Worm (Caenorhabditis elegans) whole organism, early embryonic: ENCODE results near the gene srbc-37.

ENCODE experiments used
- B0310.2 ChIP-seq: sonication (generic microtip); optimal IDR thresholded peaks from 2 replicates; lab custom pipeline; 2016; ENCODE audit warnings: mild to moderate bottlenecking, missing genetic modification characterization, missing compliant biosample characterization
- F13C5.2 ChIP-seq: sonication (generic microtip); optimal IDR thresholded peaks from 2 replicates; lab custom pipeline; 2017; ENCODE audit warnings: mild to moderate bottlenecking, missing genetic modification characterization, inconsistent platforms, missing compliant biosample characterization
- aly-1 ChIP-seq: sonication (generic microtip); optimal IDR thresholded peaks from 2 replicates; lab custom pipeline; 2016; ENCODE audit warnings: missing genetic modification characterization, missing compliant biosample characterization
- ama-1 ChIP-seq: fragments of 150-350 bp; optimal IDR thresholded peaks from 2 replicates; lab custom pipeline; 2014
- ceh-13 ChIP-seq: fragments of 200-800 bp; sonication (Bioruptor generic); optimal IDR thresholded peaks from 2 replicates; lab custom pipeline; 2018; ENCODE audit warnings: mild to moderate bottlenecking, missing genetic modification characterization, missing compliant biosample characterization
- ceh-36 ChIP-seq: sonication (generic microtip); optimal IDR thresholded peaks from 2 replicates; lab custom pipeline; 2016; ENCODE audit warnings: missing genetic modification characterization, inconsistent platforms, missing compliant biosample characterization
- ets-7 ChIP-seq: sonication (generic microtip); optimal IDR thresholded peaks from 2 replicates; lab custom pipeline; 2016; ENCODE audit warnings: missing genotype, missing genetic modification characterization, missing compliant biosample characterization
- flt-1 ChIP-seq: fragments of 200-800 bp; sonication (Bioruptor generic); IDR thresholded peaks from 2 replicates; pipeline ENCODE4 v1.3.6; 2022; ENCODE audit warnings: missing genetic modification characterization, missing compliant biosample characterization
- hmbx-1 ChIP-seq: sonication (generic microtip); optimal IDR thresholded peaks from 2 replicates; lab custom pipeline; 2016; ENCODE audit warnings: mild to moderate bottlenecking, missing genetic modification characterization, missing compliant biosample characterization
- hmg-4 ChIP-seq: fragments of 200-800 bp; sonication (Bioruptor generic); optimal IDR thresholded peaks from 2 replicates; lab custom pipeline; 2018; ENCODE audit warnings: mild to moderate bottlenecking, missing genetic modification characterization, missing compliant biosample characterization
- hnd-1 ChIP-seq: sonication (generic microtip); optimal IDR thresholded peaks from 2 replicates; lab custom pipeline; 2016; ENCODE audit warnings: missing genetic modification characterization, missing compliant biosample characterization
- pes-1 ChIP-seq: fragments of 200-800 bp; sonication (Bioruptor generic); IDR thresholded peaks from 2 replicates; pipeline ENCODE4 v1.3.6; 2022; ENCODE audit warnings: missing genetic modification reagents, missing genetic modification characterization, missing compliant biosample characterization
- scrt-1 ChIP-seq: fragments of 200-800 bp; sonication (Bioruptor generic); IDR thresholded peaks from 2 replicates; pipeline ENCODE4 v1.3.6; 2022; ENCODE audit warnings: missing genetic modification characterization, missing compliant biosample characterization
- sea-1 ChIP-seq: fragments of 200-800 bp; sonication (Bioruptor generic); conservative IDR thresholded peaks from 2 replicates; pipeline ENCODE4 v1.3.6; 2022; ENCODE audit warnings: missing genetic modification characterization, missing compliant biosample characterization
- tbx-11 ChIP-seq: fragments of 200-800 bp; sonication (Bioruptor generic); IDR thresholded peaks from 2 replicates; pipeline ENCODE4 v1.3.6; 2022; ENCODE audit warnings: missing genetic modification characterization, missing compliant biosample characterization
- tbx-37 ChIP-seq: fragments of 200-800 bp; sonication (Bioruptor generic); conservative IDR thresholded peaks from 2 replicates; pipeline ENCODE4 v1.3.6; 2022; ENCODE audit warnings: missing genetic modification reagents, missing genetic modification characterization, missing compliant biosample characterization
- tra-4 ChIP-seq: sonication (generic microtip); optimal IDR thresholded peaks from 2 replicates; lab custom pipeline; 2017; ENCODE audit warnings: missing genetic modification characterization, missing compliant biosample characterization

The srbc-37 gene

ce11 chrV:728822-729493, 26.6 kb downstream of the srbc-37 start:
- TF ChIP-seq sea-1 (GFP tag; lab: Robert Waterston, UW) (no peak), pes-1 (no peak), tbx-11 (no peak), hmbx-1 (tag; lab: Kevin White, UChicago) (no peak), ets-7 (tag; lab: Kevin White, UChicago) (no peak), tra-4 (no peak), B0310.2 (tag; lab: Kevin White, UChicago) (no peak), ama-1 (lab: Kevin White, UChicago) (no peak), hmg-4 (GFP tag; lab: Kevin White, UChicago) (no peak), hnd-1 (tag; lab: Kevin White, UChicago) (no peak), ceh-13 (GFP tag; lab: Kevin White, UChicago) (no peak), F13C5.2 (no peak), flt-1 (GFP tag; lab: Robert Waterston, UW) (no peak), ceh-36 (tag; lab: Kevin White, UChicago) (no peak), scrt-1 (no peak), aly-1 (tag; lab: Kevin White, UChicago) (no peak), tbx-37 (GFP tag; lab: Robert Waterston, UW) (no peak)

ce11 chrV:730216-730615, 27.9 kb downstream of the srbc-37 start:
- TF ChIP-seq B0310.2 (tag; lab: Kevin White, UChicago): no peak
- no peak for TF ChIP-seq ets-7 (tag; lab: Kevin White, UChicago)
- no peak for TF ChIP-seq tbx-11
- no peak for TF ChIP-seq pes-1
- TF ChIP-seq sea-1 (GFP tag; lab: Robert Waterston, UW): no peak
- TF ChIP-seq hmg-4 (GFP tag; lab: Kevin White, UChicago): no peak
- TF ChIP-seq tbx-37 (GFP tag; lab: Robert Waterston, UW): no peak
- TF ChIP-seq ceh-13 (GFP tag; lab: Kevin White, UChicago): no peak
- TF ChIP-seq hmbx-1 (tag; lab: Kevin White, UChicago): no peak
- no peak for TF ChIP-seq aly-1 (tag; lab: Kevin White, UChicago)

- TF ChIP-seq tra-4: no peak
- TF ChIP-seq hmg-4 (GFP tag; lab: Kevin White, UChicago): no peak
- no peak for TF ChIP-seq flt-1 (GFP tag; lab: Robert Waterston, UW)
- no peak for TF ChIP-seq hmbx-1 (tag; lab: Kevin White, UChicago)
- TF ChIP-seq hnd-1 (tag; lab: Kevin White, UChicago): no peak
- TF ChIP-seq tbx-11: no peak
- TF ChIP-seq ceh-36 (tag; lab: Kevin White, UChicago): no peak
- no peak for TF ChIP-seq ets-7 (tag; lab: Kevin White, UChicago)
- no peak for TF ChIP-seq B0310.2 (tag; lab: Kevin White, UChicago)
Observed at ce11 chrV:731330-731729, 29.0 kb downstream of the srbc-37 start.

- TF ChIP-seq hmg-4 (GFP tag; lab: Kevin White, UChicago): no peak
- no peak for TF ChIP-seq pes-1
- no peak for TF ChIP-seq flt-1 (GFP tag; lab: Robert Waterston, UW)
- TF ChIP-seq tbx-37 (GFP tag; lab: Robert Waterston, UW): no peak
- no peak for TF ChIP-seq F13C5.2
- TF ChIP-seq ceh-13 (GFP tag; lab: Kevin White, UChicago): no peak
- no peak for TF ChIP-seq scrt-1
- no peak for TF ChIP-seq tra-4
- TF ChIP-seq B0310.2 (tag; lab: Kevin White, UChicago): no peak
- no peak for TF ChIP-seq sea-1 (GFP tag; lab: Robert Waterston, UW)
- no peak for TF ChIP-seq hnd-1 (tag; lab: Kevin White, UChicago)
- TF ChIP-seq ama-1 (lab: Kevin White, UChicago): no peak
- no peak for TF ChIP-seq hmbx-1 (tag; lab: Kevin White, UChicago)
- TF ChIP-seq ets-7 (tag; lab: Kevin White, UChicago): no peak
Observed at ce11 chrV:736171-736570, 33.8 kb downstream of the srbc-37 start, which contains the start of gene srj-25. Gene srj-25, minus strand, starts transcription at chrV:736271.

ce11 chrV:738770-739169, 36.4 kb downstream of the srbc-37 start, which contains the start of gene srj-24:
Gene srj-24, minus strand, starts transcription at chrV:738870.
- TF ChIP-seq hmbx-1 (tag; lab: Kevin White, UChicago) (no peak), ama-1 (lab: Kevin White, UChicago) (no peak), tbx-11 (no peak), ets-7 (tag; lab: Kevin White, UChicago) (no peak), sea-1 (GFP tag; lab: Robert Waterston, UW) (no peak), ceh-13 (GFP tag; lab: Kevin White, UChicago) (no peak), B0310.2 (tag; lab: Kevin White, UChicago) (no peak), flt-1 (GFP tag; lab: Robert Waterston, UW) (no peak), hnd-1 (tag; lab: Kevin White, UChicago) (no peak), pes-1 (no peak), scrt-1 (no peak), tra-4 (no peak), F13C5.2 (no peak), tbx-37 (GFP tag; lab: Robert Waterston, UW) (no peak), ceh-36 (tag; lab: Kevin White, UChicago) (no peak), aly-1 (tag; lab: Kevin White, UChicago) (no peak), hmg-4 (GFP tag; lab: Kevin White, UChicago) (no peak)

- TF ChIP-seq tra-4: no peak
- no peak for TF ChIP-seq hmbx-1 (tag; lab: Kevin White, UChicago)
- no peak for TF ChIP-seq pes-1
- no peak for TF ChIP-seq ceh-13 (GFP tag; lab: Kevin White, UChicago)
- no peak for TF ChIP-seq ceh-36 (tag; lab: Kevin White, UChicago)
- no peak for TF ChIP-seq B0310.2 (tag; lab: Kevin White, UChicago)
- no peak for TF ChIP-seq flt-1 (GFP tag; lab: Robert Waterston, UW)
- no peak for TF ChIP-seq ets-7 (tag; lab: Kevin White, UChicago)
- no peak for TF ChIP-seq hnd-1 (tag; lab: Kevin White, UChicago)
- no peak for TF ChIP-seq F13C5.2
- TF ChIP-seq ama-1 (lab: Kevin White, UChicago): no peak
- no peak for TF ChIP-seq hmg-4 (GFP tag; lab: Kevin White, UChicago)
- no peak for TF ChIP-seq scrt-1
- TF ChIP-seq sea-1 (GFP tag; lab: Robert Waterston, UW): no peak
- TF ChIP-seq tbx-11: no peak
- no peak for TF ChIP-seq tbx-37 (GFP tag; lab: Robert Waterston, UW)
- TF ChIP-seq aly-1 (tag; lab: Kevin White, UChicago): no peak
Observed at ce11 chrV:741820-742219, 39.5 kb downstream of the srbc-37 start, which contains the start of gene C05E4.7. Gene C05E4.7, plus strand, starts transcription at chrV:742120.
